Fruit fly (Drosophila melanogaster) whole organism, embryonic: Measurements from ENCODE around the gene Sf3b1.
A peak's percentile ranks its signal among the peaks of the same experiment; 100 is the strongest.

Experiments
- Aef1 ChIP-seq: fragments of 200-800 bp; sonication (Bioruptor generic); IDR thresholded peaks from 3 replicates; pipeline ENCODE4 v1.3.6; 2022; ENCODE audit warnings: missing biosample characterization, missing genetic modification characterization
- Bdp1 ChIP-seq: fragments of 200-800 bp; sonication (Bioruptor generic); optimal IDR thresholded peaks from 3 replicates; lab custom pipeline; 2016; ENCODE audit warnings: missing biosample characterization, missing genetic modification characterization
- CG10959 ChIP-seq: fragments of 200-800 bp; sonication (Bioruptor generic); IDR thresholded peaks from 2 replicates; pipeline ENCODE4 v1.3.6; 2022; ENCODE audit warnings: missing biosample characterization, missing genetic modification characterization
- CG13775 ChIP-seq: fragments of 200-800 bp; sonication (Bioruptor generic); optimal IDR thresholded peaks from 3 replicates; lab custom pipeline; 2017; ENCODE audit warnings: missing biosample characterization, mild to moderate bottlenecking, missing genetic modification characterization
- CG14965 ChIP-seq: fragments of 200-800 bp; sonication (Bioruptor generic); optimal IDR thresholded peaks from 2 replicates; lab custom pipeline; 2016; ENCODE audit warnings: missing biosample characterization, missing genetic modification characterization, borderline replicate concordance
- CG16815 ChIP-seq: fragments of 200-800 bp; sonication (Bioruptor generic); optimal IDR thresholded peaks from 3 replicates; lab custom pipeline; 2017; ENCODE audit warnings: missing biosample characterization, mild to moderate bottlenecking, missing genetic modification characterization
- CG17568 ChIP-seq: fragments of 200-800 bp; sonication (Bioruptor generic); optimal IDR thresholded peaks from 2 replicates; lab custom pipeline; 2018; ENCODE audit warnings: missing biosample characterization, mild to moderate bottlenecking, missing genetic modification characterization, moderate library complexity
- CG17912 ChIP-seq: fragments of 200-800 bp; sonication (Bioruptor generic); optimal IDR thresholded peaks from 2 replicates; lab custom pipeline; 2018; ENCODE audit warnings: missing biosample characterization, mild to moderate bottlenecking, missing genetic modification characterization
- CG1832 ChIP-seq: fragments of 200-800 bp; sonication (Bioruptor generic); optimal IDR thresholded peaks from 2 replicates; lab custom pipeline; 2017; ENCODE audit warnings: missing biosample characterization, mild to moderate bottlenecking, missing genetic modification characterization, inconsistent platforms
- CG2129 ChIP-seq: fragments of 200-800 bp; sonication (Bioruptor generic); IDR thresholded peaks from 2 replicates; pipeline ENCODE4 v1.3.6; 2022; ENCODE audit warnings: missing biosample characterization, missing genetic modification characterization; ENCODE audit not compliant: partially characterized antibody
- CG2202 ChIP-seq: fragments of 200-800 bp; sonication (Bioruptor generic); optimal IDR thresholded peaks from 2 replicates; lab custom pipeline; 2018; ENCODE audit warnings: missing biosample characterization, mild to moderate bottlenecking, missing genetic modification characterization
- CG3407 ChIP-seq: fragments of 200-800 bp; sonication (Bioruptor generic); optimal IDR thresholded peaks from 2 replicates; lab custom pipeline; 2018; ENCODE audit warnings: missing biosample characterization, mild to moderate bottlenecking, missing genetic modification characterization
- CG3838 ChIP-seq: fragments of 200-800 bp; sonication (Bioruptor generic); optimal IDR thresholded peaks from 3 replicates; lab custom pipeline; 2016; ENCODE audit warnings: missing biosample characterization, missing genetic modification characterization
- CG4424 ChIP-seq: fragments of 200-800 bp; sonication (Bioruptor generic); optimal IDR thresholded peaks from 3 replicates; lab custom pipeline; 2016; ENCODE audit warnings: missing biosample characterization, missing genetic modification characterization
- CG4730 ChIP-seq: fragments of 200-800 bp; sonication (Bioruptor generic); IDR thresholded peaks from 2 replicates; pipeline ENCODE4 v1.3.6; 2022; ENCODE audit warnings: missing biosample characterization, missing genetic modification characterization
- CG4854 ChIP-seq: fragments of 200-800 bp; sonication (Bioruptor generic); optimal IDR thresholded peaks from 2 replicates; lab custom pipeline; 2016; ENCODE audit warnings: missing biosample characterization, missing genetic modification characterization, inconsistent platforms
- CG7372 ChIP-seq: fragments of 200-800 bp; sonication (Bioruptor generic); IDR thresholded peaks from 2 replicates; pipeline ENCODE4 v1.3.6; 2022; ENCODE audit warnings: missing biosample characterization, missing genetic modification characterization
- CG8281 ChIP-seq: fragments of 200-800 bp; sonication (Bioruptor generic); optimal IDR thresholded peaks from 2 replicates; lab custom pipeline; 2018; ENCODE audit warnings: missing biosample characterization, mild to moderate bottlenecking, missing genetic modification characterization, moderate library complexity
- CG8290 ChIP-seq, 3 experiments: fragments of 200-800 bp; sonication (Bioruptor generic); optimal IDR thresholded peaks; 2 replicates each; lab custom pipeline; 2016 to 2019; ENCODE audit warnings: missing biosample characterization in 3 of 3, missing genetic modification characterization in 3 of 3, mild to moderate bottlenecking in 2 of 3, moderate library complexity in 1 of 3
- CoRest ChIP-seq: fragments of 200-800 bp; sonication (Bioruptor generic); optimal IDR thresholded peaks from 3 replicates; lab custom pipeline; 2018; ENCODE audit warnings: missing biosample characterization, mild to moderate bottlenecking, missing genetic modification characterization, moderate library complexity
- Dll ChIP-seq: fragments of 200-800 bp; sonication (Bioruptor generic); IDR thresholded peaks from 4 replicates; pipeline ENCODE4 v1.3.6; 2022; ENCODE audit warnings: missing biosample characterization, missing genetic modification characterization; ENCODE audit not compliant: partially characterized antibody
- E2f1 ChIP-seq: fragments of 200-800 bp; sonication (Bioruptor generic); IDR thresholded peaks from 2 replicates; pipeline ENCODE4 v1.3.6; 2022; ENCODE audit warnings: missing biosample characterization, missing genetic modification characterization
- Eip74EF ChIP-seq, 2 experiments: fragments of 200-800 bp in 1 of 2; fragments of >200 bp in 1 of 2; sonication (Bioruptor generic) in 1 of 2; optimal IDR thresholded peaks; 2 replicates each; lab custom pipeline; 2017 to 2019; ENCODE audit warnings: missing biosample characterization in 2 of 2, missing genetic modification characterization in 2 of 2, mild to moderate bottlenecking in 1 of 2, moderate library complexity in 1 of 2
- Fer1 ChIP-seq: fragments of 200-800 bp; sonication (Bioruptor generic); optimal IDR thresholded peaks from 2 replicates; lab custom pipeline; 2017; ENCODE audit warnings: missing biosample characterization, mild to moderate bottlenecking, missing genetic modification characterization
- Fer3 ChIP-seq: fragments of 200-800 bp; sonication (Bioruptor generic); optimal IDR thresholded peaks from 2 replicates; lab custom pipeline; 2018; ENCODE audit warnings: missing biosample characterization, mild to moderate bottlenecking, missing genetic modification characterization, moderate library complexity
- Gsc ChIP-seq: fragments of 200-800 bp; sonication (Bioruptor generic); IDR thresholded peaks from 2 replicates; pipeline ENCODE4 v1.3.6; 2022; ENCODE audit warnings: missing biosample characterization, missing genetic modification characterization
- MBD-R2 ChIP-seq: fragments of 200-800 bp; sonication (Bioruptor generic); IDR thresholded peaks from 2 replicates; pipeline ENCODE4 v1.3.6; 2022; ENCODE audit warnings: missing biosample characterization, missing genetic modification characterization
- MESR4 ChIP-seq: fragments of 200-800 bp; sonication (Bioruptor generic); optimal IDR thresholded peaks from 2 replicates; lab custom pipeline; 2018; ENCODE audit warnings: missing biosample characterization, mild to moderate bottlenecking, missing genetic modification characterization, moderate library complexity
- MTF-1 ChIP-seq: fragments of 200-800 bp; sonication (Bioruptor generic); optimal IDR thresholded peaks from 2 replicates; lab custom pipeline; 2018; ENCODE audit warnings: missing biosample characterization, mild to moderate bottlenecking, missing genetic modification characterization, borderline replicate concordance
- Med ChIP-seq: fragments of 200-800 bp; sonication (Bioruptor generic); peaks from one replicate; lab custom pipeline; 2016; ENCODE audit warnings: missing biosample characterization, missing genetic modification characterization, mild to moderate bottlenecking, inconsistent platforms, moderate library complexity
- Meics ChIP-seq: fragments of 200-800 bp; sonication (Bioruptor generic); optimal IDR thresholded peaks from 2 replicates; lab custom pipeline; 2017; ENCODE audit warnings: missing biosample characterization, mild to moderate bottlenecking, missing genetic modification characterization
- PHDP ChIP-seq: fragments of 200-800 bp; sonication (Bioruptor generic); optimal IDR thresholded peaks from 3 replicates; lab custom pipeline; 2018; ENCODE audit warnings: missing biosample characterization, mild to moderate bottlenecking, missing genetic modification characterization, moderate library complexity
- ara ChIP-seq: fragments of 200-800 bp; sonication (Bioruptor generic); IDR thresholded peaks from 2 replicates; pipeline ENCODE4 v1.3.6; 2022; ENCODE audit warnings: missing biosample characterization, missing genetic modification characterization
- chm ChIP-seq: fragments of 200-800 bp; sonication (Bioruptor generic); IDR thresholded peaks from 2 replicates; pipeline ENCODE4 v1.3.6; 2022; ENCODE audit warnings: missing biosample characterization, missing genetic modification characterization
- chn ChIP-seq: fragments of 200-800 bp; sonication (Bioruptor generic); optimal IDR thresholded peaks from 2 replicates; lab custom pipeline; 2016; ENCODE audit warnings: missing biosample characterization, missing genetic modification characterization
- danr ChIP-seq: fragments of 200-800 bp; sonication (Bioruptor generic); IDR thresholded peaks from 2 replicates; pipeline ENCODE4 v1.3.6; 2022; ENCODE audit warnings: missing biosample characterization, missing genetic modification characterization
- dysf ChIP-seq: fragments of 200-800 bp; sonication (Bioruptor generic); IDR thresholded peaks from 3 replicates; pipeline ENCODE4 v1.3.6; 2022; ENCODE audit warnings: missing biosample characterization, missing genetic modification characterization
- eve ChIP-seq, 2 experiments: fragments of >200 bp; optimal IDR thresholded peaks; 2 replicates each; lab custom pipeline; 2017; ENCODE audit warnings: missing biosample characterization in 2 of 2, missing genetic modification characterization in 2 of 2
- ewg ChIP-seq: fragments of 200-800 bp; sonication (Bioruptor generic); optimal IDR thresholded peaks from 3 replicates; lab custom pipeline; 2017; ENCODE audit warnings: mild to moderate bottlenecking, missing biosample characterization, missing genetic modification reagents, missing genetic modification characterization
- exex ChIP-seq: fragments of 200-800 bp; sonication (Bioruptor generic); optimal IDR thresholded peaks from 4 replicates; lab custom pipeline; 2018; ENCODE audit warnings: missing biosample characterization, mild to moderate bottlenecking, missing genetic modification characterization, moderate library complexity
- gro ChIP-seq: fragments of 200-800 bp; sonication (Bioruptor generic); optimal IDR thresholded peaks from 2 replicates; lab custom pipeline; 2016; ENCODE audit warnings: missing biosample characterization, missing genetic modification characterization
- luna ChIP-seq: fragments of 200-800 bp; sonication (Bioruptor generic); optimal IDR thresholded peaks from 2 replicates; lab custom pipeline; 2016; ENCODE audit warnings: missing biosample characterization, missing genetic modification characterization
- mam ChIP-seq: fragments of 200-800 bp; sonication (Bioruptor generic); optimal IDR thresholded peaks from 3 replicates; lab custom pipeline; 2016; ENCODE audit warnings: missing biosample characterization, missing genetic modification characterization
- mld ChIP-seq: fragments of 200-800 bp; sonication (Bioruptor generic); IDR thresholded peaks from 3 replicates; pipeline ENCODE4 v1.3.6; 2022; ENCODE audit warnings: missing biosample characterization, missing genetic modification characterization; ENCODE audit not compliant: partially characterized antibody
- otp ChIP-seq: fragments of 200-800 bp; sonication (Bioruptor generic); IDR thresholded peaks from 3 replicates; pipeline ENCODE4, ENCODE4 v1.3.6; 2022; ENCODE audit warnings: missing biosample characterization, missing genetic modification characterization
- prd ChIP-seq, 3 experiments: fragments of >200 bp in 2 of 3; fragments of 200-800 bp in 1 of 3; sonication (Bioruptor generic) in 1 of 3; optimal IDR thresholded peaks in 2 of 3; IDR thresholded peaks in 1 of 3; 2 replicates in 2 of 3; 3 replicates in 1 of 3; pipeline versions ENCODE4 v1.3.6 to Lab custom; 2017 to 2022; ENCODE audit warnings: missing biosample characterization in 1 of 3, missing genetic modification characterization in 1 of 3
- row ChIP-seq: fragments of 200-800 bp; sonication (Bioruptor generic); IDR thresholded peaks from 3 replicates; pipeline ENCODE4 v1.3.6; 2022; ENCODE audit warnings: missing biosample characterization, missing genetic modification characterization
- sc ChIP-seq, 3 experiments: fragments of >200 bp in 2 of 3; fragments of 200-800 bp in 1 of 3; sonication (Bioruptor generic) in 1 of 3; optimal IDR thresholded peaks; 2 replicates in 2 of 3; 3 replicates in 1 of 3; lab custom pipeline; 2017; ENCODE audit warnings: mild to moderate bottlenecking in 1 of 3, missing biosample characterization in 1 of 3, missing genetic modification characterization in 1 of 3, missing genetic modification reagents in 1 of 3
- tio ChIP-seq: fragments of 200-800 bp; sonication (Bioruptor generic); optimal IDR thresholded peaks from 2 replicates; lab custom pipeline; 2017; ENCODE audit warnings: missing biosample characterization, missing genetic modification characterization, inconsistent platforms

Gene Sf3b1

dm6 chr2L:568030-568429 lies at the start of gene Sf3b1, which contains the start of gene Nle (continued):
- no peak for TF ChIP-seq PHDP (tag; lab: Kevin White, UChicago)
- no peak for TF ChIP-seq CG4854
- peak; percentile 46 for TF ChIP-seq Fer3 (tag; lab: Kevin White, UChicago)
- TF ChIP-seq CG17912 (GFP tag; lab: Kevin White, UChicago) = peak; percentile 50
- no peak for TF ChIP-seq tio
- no peak for TF ChIP-seq CG10959
- TF ChIP-seq CG8281 (tag; lab: Kevin White, UChicago) = no peak
- peak; percentile 89 for TF ChIP-seq Med (GFP tag; lab: Kevin White, UChicago)
- TF ChIP-seq Eip74EF (GFP tag; optimal IDR thresholded peaks at IDR 0.05; lab: Kevin White, UChicago) = no peak
- peak; percentile 93 for TF ChIP-seq CG2129 (GFP tag; lab: Robert Waterston, UW)
- TF ChIP-seq CG17568 (GFP tag; lab: Kevin White, UChicago) = no peak
- TF ChIP-seq MTF-1 (GFP tag; lab: Kevin White, UChicago) = no peak
- peak; percentile 58 for TF ChIP-seq MESR4 (GFP tag; lab: Kevin White, UChicago)
- peak; percentile 98 for TF ChIP-seq Dll (GFP tag; lab: Robert Waterston, UW)
- TF ChIP-seq Aef1 = no peak
- 0 out of 2 replicates have a peak, but pooled peaks have one; percentile 44 for TF ChIP-seq CG7372 (GFP tag; lab: Robert Waterston, UW)
- TF ChIP-seq CG4424 (GFP tag; lab: Kevin White, UChicago) = peak; percentile 54
- TF ChIP-seq E2f1 (GFP tag; lab: Robert Waterston, UW) = no peak
- TF ChIP-seq sc (optimal IDR thresholded peaks at IDR 0.05; lab: Kevin White, UChicago) = no peak
- no peak for TF ChIP-seq sc (GFP tag; optimal IDR thresholded peaks at IDR 0.05; lab: Kevin White, UChicago)
- peak; percentile 60 for TF ChIP-seq CoRest (tag; lab: Kevin White, UChicago)
- TF ChIP-seq Gsc = no peak
- TF ChIP-seq luna = no peak
- TF ChIP-seq CG3407 = no peak
- no peak for TF ChIP-seq ara (GFP tag; lab: Robert Waterston, UW)
- TF ChIP-seq CG13775 = peak; percentile 62
- peak; percentile 1 for TF ChIP-seq ewg
- no peak for TF ChIP-seq CG16815 (GFP tag; lab: Kevin White, UChicago)
- TF ChIP-seq dysf (GFP tag; lab: Robert Waterston, UW) = peak; percentile 18; the same call in 1 of the 3 replicates
- no peak for TF ChIP-seq CG4730 (GFP tag; lab: Robert Waterston, UW)
- TF ChIP-seq Bdp1 (GFP tag; lab: Kevin White, UChicago) = peak; percentile 46
- peak; percentile 88 for TF ChIP-seq row (GFP tag; lab: Robert Waterston, UW)
- no peak for TF ChIP-seq Meics (GFP tag; lab: Kevin White, UChicago)
- no peak for TF ChIP-seq eve (GFP tag; optimal IDR thresholded peaks at IDR 0.05; lab: Kevin White, UChicago)
- TF ChIP-seq danr (GFP tag; lab: Robert Waterston, UW) = no peak
- peak; percentile 57 for TF ChIP-seq mam (GFP tag; lab: Kevin White, UChicago)
- TF ChIP-seq prd (optimal IDR thresholded peaks at IDR 0.05; lab: Kevin White, UChicago) = no peak
- peak; percentile 56; the same call in 1 of the 3 replicates for TF ChIP-seq prd (GFP tag; IDR thresholded peaks at IDR 0.05; lab: Robert Waterston, UW)
- no peak for TF ChIP-seq CG14965 (GFP tag; lab: Kevin White, UChicago)
- TF ChIP-seq CG2202 = peak; percentile 8
- TF ChIP-seq mld (GFP tag; lab: Robert Waterston, UW) = peak; percentile 81; the same call in 2 of the 3 replicates
- TF ChIP-seq otp = no peak
- peak; percentile 46 for TF ChIP-seq Fer1 (GFP tag; lab: Kevin White, UChicago)
- no peak for TF ChIP-seq chm (GFP tag; lab: Robert Waterston, UW)
- peak; percentile 47 for TF ChIP-seq chn (GFP tag; lab: Kevin White, UChicago)
- TF ChIP-seq exex (tag; lab: Kevin White, UChicago) = no peak
- no peak for TF ChIP-seq CG8290 (GFP tag; optimal IDR thresholded peaks at IDR 0.05; lab: Kevin White, UChicago)
- TF ChIP-seq CG8290 (tag; optimal IDR thresholded peaks at IDR 0.05; lab: Kevin White, UChicago) = no peak
- peak; percentile 56 for TF ChIP-seq gro (GFP tag; lab: Kevin White, UChicago)
- no peak for TF ChIP-seq CG3838
- no peak for TF ChIP-seq CG1832 (GFP tag; lab: Kevin White, UChicago)
- peak; percentile 81 for TF ChIP-seq MBD-R2 (GFP tag; lab: Robert Waterston, UW)
